Worm (Caenorhabditis elegans): Measurements from ENCODE around the gene daf-19.

- TF ChIP-seq ztf-11 (tag; optimal IDR thresholded peaks at IDR 0.05), result no peak
- no peak for TF ChIP-seq snpc-4 (tag; optimal IDR thresholded peaks at IDR 0.05)
- no peak for TF ChIP-seq pqm-1 (tag; optimal IDR thresholded peaks at IDR 0.05)
- TF ChIP-seq ztf-4 (tag; optimal IDR thresholded peaks at IDR 0.05), result no peak
- TF ChIP-seq jun-1 (tag; optimal IDR thresholded peaks at IDR 0.05), result no peak
- TF ChIP-seq elt-3 (tag; optimal IDR thresholded peaks at IDR 0.05), result no peak
- no peak for TF ChIP-seq pha-4 (tag; optimal IDR thresholded peaks at IDR 0.05)
Observed at ce11 chrII:10144092-10144491, 25.1 kb downstream of the daf-19 start, which contains the start of gene F27E5.3.
